Fruit fly (Drosophila melanogaster): ENCODE results near the gene RasGAP1.

The RasGAP1 gene

DNA sequence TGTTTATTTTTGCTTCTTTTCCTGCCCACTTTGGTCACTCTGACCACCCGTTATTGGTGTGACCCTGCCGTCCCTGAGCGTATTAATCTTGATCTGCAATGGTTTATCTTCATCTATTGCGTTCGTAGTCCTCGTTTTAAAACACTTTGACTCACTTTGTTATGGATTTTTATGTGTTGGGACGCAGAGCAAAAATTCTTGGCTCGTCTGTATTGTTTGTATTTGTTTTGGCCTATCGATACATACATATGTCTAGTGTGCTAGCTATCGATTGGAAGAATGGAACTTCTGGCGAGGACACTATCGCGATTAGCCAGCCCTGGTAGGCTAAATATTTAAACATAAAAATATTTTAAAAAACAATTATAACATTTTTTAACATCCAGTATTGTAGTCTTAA, 4.5 kb upstream of the RasGAP1 start, which contains the start of gene CG10809 (continued):
- TF ChIP-seq CG14860 (GFP tag; IDR thresholded peaks at IDR 0.05; ENCODE audit: partially characterized antibody) (peak; percentile 88), HmgD (GFP tag; optimal IDR thresholded peaks at IDR 0.05) (peak; percentile 25), ato (GFP tag; IDR thresholded peaks at IDR 0.05; ENCODE audit: partially characterized antibody) (peak; percentile 77), MESR4 (GFP tag; optimal IDR thresholded peaks at IDR 0.05) (peak; percentile 81), CG7987 (GFP tag; optimal IDR thresholded peaks at IDR 0.05) (peak; percentile 48), oc (tag; optimal IDR thresholded peaks at IDR 0.05) (no peak), Ssrp (tag; optimal IDR thresholded peaks at IDR 0.05) (no peak), CG32767 (GFP tag; IDR thresholded peaks at IDR 0.05) (peak; percentile 73), CG30431 (GFP tag; optimal IDR thresholded peaks at IDR 0.05) (no peak)

DNA sequence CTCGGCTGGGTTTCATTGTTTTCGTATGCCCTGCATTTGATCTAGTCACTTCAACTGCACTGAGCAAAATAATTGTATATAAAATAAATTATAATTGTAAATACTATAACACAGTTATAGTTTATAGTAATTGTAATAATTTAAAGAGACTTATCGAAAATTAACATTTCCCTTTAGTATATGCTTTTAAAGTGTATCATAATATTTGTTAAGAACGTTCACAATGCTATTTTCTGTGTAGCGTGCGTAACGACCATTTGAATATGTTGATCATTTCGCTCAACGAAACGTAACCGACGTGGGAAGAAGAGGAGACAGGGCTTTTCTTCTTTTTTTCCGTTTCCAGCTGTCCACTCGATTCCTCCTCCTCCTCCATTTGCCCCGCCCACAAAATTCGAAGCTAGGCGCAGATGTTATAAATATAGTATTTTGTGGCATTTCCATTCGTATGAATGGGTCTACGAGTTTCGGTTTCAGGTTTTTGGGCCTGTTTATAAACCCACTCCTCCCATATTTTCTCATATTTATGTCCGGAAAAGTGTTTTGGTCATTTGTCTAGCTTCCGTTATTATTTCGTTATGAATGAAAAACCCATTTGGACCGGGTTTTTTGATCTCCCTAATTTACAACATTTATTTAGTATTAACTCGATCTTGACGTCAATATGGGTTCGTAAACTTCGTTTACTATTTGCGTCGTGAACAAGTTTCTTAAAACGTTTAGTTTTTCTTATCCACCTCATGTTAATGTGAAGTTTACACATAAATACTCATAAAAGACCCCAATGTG, 1.5 kb upstream of the RasGAP1 start:
- TF ChIP-seq Atf6 (GFP tag; IDR thresholded peaks at IDR 0.05): peak; percentile 73
- no peak for TF ChIP-seq lab (GFP tag; optimal IDR thresholded peaks at IDR 0.05)
- TF ChIP-seq CG34422 (GFP tag; IDR thresholded peaks at IDR 0.05): peak; percentile 82
- peak; percentile 45 for TF ChIP-seq CG13296 (GFP tag; optimal IDR thresholded peaks at IDR 0.05)
- TF ChIP-seq CG33213 (GFP tag; optimal IDR thresholded peaks at IDR 0.05): no peak
- no peak for TF ChIP-seq Bdp1 (GFP tag; optimal IDR thresholded peaks at IDR 0.05)
- TF ChIP-seq tgo (GFP tag; IDR thresholded peaks at IDR 0.05): peak; percentile 83
- TF ChIP-seq CG12219 (GFP tag; optimal IDR thresholded peaks at IDR 0.05): peak; percentile 56
- TF ChIP-seq Nf-YA (GFP tag; IDR thresholded peaks at IDR 0.05): peak; percentile 49; the same call in 1 of the 2 replicates
- peak; percentile 57 for TF ChIP-seq TFAM (GFP tag; optimal IDR thresholded peaks at IDR 0.05)
- TF ChIP-seq vnd (GFP tag; IDR thresholded peaks at IDR 0.05; ENCODE audit: partially characterized antibody): no peak
- no peak for TF ChIP-seq crp (GFP tag; optimal IDR thresholded peaks at IDR 0.05)
- peak; percentile 84 for TF ChIP-seq CG10209 (GFP tag; optimal IDR thresholded peaks at IDR 0.05)
- TF ChIP-seq ken (GFP tag; IDR thresholded peaks at IDR 0.05): peak; percentile 49; the same call in 1 of the 3 replicates
- no peak for TF ChIP-seq grn (GFP tag; optimal IDR thresholded peaks at IDR 0.05)
- TF ChIP-seq sisA (GFP tag; IDR thresholded peaks at IDR 0.05): peak; percentile 85
- TF ChIP-seq unc-4 (GFP tag; IDR thresholded peaks at IDR 0.05; ENCODE audit: partially characterized antibody): no peak
- peak; percentile 82 for TF ChIP-seq Oli (tag; optimal IDR thresholded peaks at IDR 0.05)
- TF ChIP-seq Pdp1 (GFP tag; optimal IDR thresholded peaks at IDR 0.05): peak; percentile 46 to 58
- TF ChIP-seq Tbp (GFP tag; optimal IDR thresholded peaks at IDR 0.05): no peak
- TF ChIP-seq ham (GFP tag; IDR thresholded peaks at IDR 0.05): 0 out of 2 replicates have a peak, but pooled peaks have one; percentile 32
- TF ChIP-seq kni (GFP tag; optimal IDR thresholded peaks at IDR 0.05): no peak
- peak; percentile 82 for TF ChIP-seq CG1233 (GFP tag; optimal IDR thresholded peaks at IDR 0.05)
- TF ChIP-seq dimm (GFP tag; IDR thresholded peaks at IDR 0.05): peak; percentile 57
- peak; percentile 90 for TF ChIP-seq tap (tag; optimal IDR thresholded peaks at IDR 0.05)
- no peak for TF ChIP-seq Oaz (GFP tag; IDR thresholded peaks at IDR 0.05)
- peak; percentile 83 for TF ChIP-seq ase (GFP tag; IDR thresholded peaks at IDR 0.05)
- peak; percentile 29 for TF ChIP-seq CG6683 (GFP tag; optimal IDR thresholded peaks at IDR 0.05)
- no peak for TF ChIP-seq toy (GFP tag; IDR thresholded peaks at IDR 0.05)
- peak; percentile 75 for TF ChIP-seq CG11093 (GFP tag; IDR thresholded peaks at IDR 0.05)
- TF ChIP-seq nau (GFP tag; optimal IDR thresholded peaks at IDR 0.05): peak; percentile 6
- TF ChIP-seq grau (tag; optimal IDR thresholded peaks at IDR 0.05): peak; percentile 86
- peak; percentile 76 for TF ChIP-seq bcd (GFP tag; optimal IDR thresholded peaks at IDR 0.05)
- TF ChIP-seq Nf-YB (GFP tag; optimal IDR thresholded peaks at IDR 0.05): peak; percentile 62
- TF ChIP-seq B-H2 (GFP tag; optimal IDR thresholded peaks at IDR 0.05): no peak
- peak; percentile 95 for TF ChIP-seq CG17829 (tag; optimal IDR thresholded peaks at IDR 0.05)
- peak; percentile 77 for TF ChIP-seq CG12299 (tag; optimal IDR thresholded peaks at IDR 0.05)
- no peak for TF ChIP-seq da (GFP tag; optimal IDR thresholded peaks at IDR 0.05)

Data from whole organism, embryonic.